Fruit fly (Drosophila melanogaster) whole organism, prepupa: Measurements from ENCODE around the gene crn.

Source experiments
- Blimp-1 ChIP-seq: fragments of 200-800 bp; sonication (Bioruptor generic); optimal IDR thresholded peaks from 3 replicates; lab custom pipeline; 2017; ENCODE audit warnings: missing biosample characterization, missing genetic modification characterization, mild to moderate bottlenecking, moderate library complexity, missing genetic modification reagents
- CG11294 ChIP-seq: fragments of 200-800 bp; sonication (Bioruptor generic); IDR thresholded peaks from 2 replicates; pipeline ENCODE4 v1.3.6; 2022; ENCODE audit warnings: missing biosample characterization, missing genetic modification characterization
- CG1621 ChIP-seq: fragments of 200-800 bp; sonication (Bioruptor generic); optimal IDR thresholded peaks from 3 replicates; lab custom pipeline; 2018; ENCODE audit warnings: missing biosample characterization, mild to moderate bottlenecking, missing genetic modification characterization
- CG16779 ChIP-seq: fragments of 200-800 bp; sonication (Bioruptor generic); optimal IDR thresholded peaks from 3 replicates; lab custom pipeline; 2017; ENCODE audit warnings: missing biosample characterization, mild to moderate bottlenecking, missing genetic modification characterization
- CG3032 ChIP-seq: fragments of 200-800 bp; optimal IDR thresholded peaks from 2 replicates; lab custom pipeline; 2019; ENCODE audit warnings: missing biosample characterization, mild to moderate bottlenecking, missing genetic modification characterization, moderate library complexity
- CG34406 ChIP-seq: fragments of 200-800 bp; sonication (Bioruptor generic); optimal IDR thresholded peaks from 3 replicates; lab custom pipeline; 2016; ENCODE audit warnings: missing biosample characterization, missing genetic modification characterization
- CG3919 ChIP-seq: fragments of 200-800 bp; sonication (Bioruptor generic); optimal IDR thresholded peaks from 3 replicates; lab custom pipeline; 2016; ENCODE audit warnings: missing biosample characterization, missing genetic modification characterization
- CG4318 ChIP-seq: fragments of 200-800 bp; sonication (Bioruptor generic); optimal IDR thresholded peaks from 3 replicates; lab custom pipeline; 2017; ENCODE audit warnings: missing biosample characterization, mild to moderate bottlenecking, missing genetic modification characterization
- CG6163 ChIP-seq: fragments of 200-800 bp; sonication (Bioruptor generic); IDR thresholded peaks from 3 replicates; pipeline ENCODE4 v1.3.6; 2022; ENCODE audit warnings: missing biosample characterization, missing genetic modification characterization
- CG6276 ChIP-seq: fragments of 200-800 bp; sonication (Bioruptor generic); optimal IDR thresholded peaks from 2 replicates; lab custom pipeline; 2017; ENCODE audit warnings: missing biosample characterization, mild to moderate bottlenecking, missing genetic modification characterization
- CG6792 ChIP-seq: fragments of 200-800 bp; sonication (Bioruptor generic); optimal IDR thresholded peaks from 3 replicates; lab custom pipeline; 2016; ENCODE audit warnings: missing biosample characterization, missing genetic modification characterization
- CG6808 ChIP-seq: fragments of 200-800 bp; sonication (Bioruptor generic); optimal IDR thresholded peaks from 3 replicates; lab custom pipeline; 2017; ENCODE audit warnings: missing biosample characterization, missing genetic modification characterization, mild to moderate bottlenecking, moderate library complexity, missing genetic modification reagents
- CG6854 ChIP-seq: fragments of 200-800 bp; sonication (Bioruptor generic); optimal IDR thresholded peaks from 2 replicates; lab custom pipeline; 2017; ENCODE audit warnings: missing biosample characterization, mild to moderate bottlenecking, missing genetic modification characterization
- CG8119 ChIP-seq: fragments of 200-800 bp; sonication (Bioruptor generic); IDR thresholded peaks from 3 replicates; pipeline ENCODE4 v1.3.6; 2022; ENCODE audit warnings: missing biosample characterization, missing genetic modification characterization
- CG8632 ChIP-seq: fragments of 200-800 bp; sonication (Bioruptor generic); optimal IDR thresholded peaks from 3 replicates; lab custom pipeline; 2016; ENCODE audit warnings: missing biosample characterization, missing genetic modification characterization
- Eip78C ChIP-seq: fragments of 200-800 bp; sonication (Bioruptor generic); peaks from one replicate; lab custom pipeline; 2016; ENCODE audit warnings: missing biosample characterization, missing genetic modification characterization
- Ets21C ChIP-seq: fragments of 200-800 bp; sonication (Bioruptor generic); optimal IDR thresholded peaks from 3 replicates; lab custom pipeline; 2016; ENCODE audit warnings: missing biosample characterization, missing genetic modification characterization
- Hr38 ChIP-seq: sonication (Bioruptor generic); optimal IDR thresholded peaks from 2 replicates; lab custom pipeline; 2016; ENCODE audit warnings: missing biosample characterization, missing genetic modification characterization
- Lpt ChIP-seq: fragments of 200-800 bp; sonication (Bioruptor generic); optimal IDR thresholded peaks from 3 replicates; lab custom pipeline; 2016; ENCODE audit warnings: missing biosample characterization, missing genetic modification characterization
- Met ChIP-seq: fragments of 200-800 bp; sonication (Bioruptor generic); optimal IDR thresholded peaks from 3 replicates; lab custom pipeline; 2016; ENCODE audit warnings: missing biosample characterization, missing genetic modification characterization
- OdsH ChIP-seq: fragments of 200-800 bp; sonication (Bioruptor generic); optimal IDR thresholded peaks from 3 replicates; lab custom pipeline; 2016; ENCODE audit warnings: missing biosample characterization, missing genetic modification characterization
- Smox ChIP-seq: fragments of 200-800 bp; sonication (Bioruptor generic); optimal IDR thresholded peaks from 3 replicates; lab custom pipeline; 2016; ENCODE audit warnings: missing biosample characterization, missing genetic modification characterization
- Sox102F ChIP-seq: fragments of 200-800 bp; sonication (Bioruptor generic); optimal IDR thresholded peaks from 2 replicates; lab custom pipeline; 2016; ENCODE audit warnings: missing biosample characterization, mild to moderate bottlenecking, missing genetic modification characterization
- Sox14 ChIP-seq: fragments of 200-800 bp; sonication (Bioruptor generic); optimal IDR thresholded peaks from 3 replicates; lab custom pipeline; 2016; ENCODE audit warnings: missing biosample characterization, missing genetic modification characterization
- Sox15 ChIP-seq: fragments of 200-800 bp; sonication (Bioruptor generic); optimal IDR thresholded peaks from 3 replicates; lab custom pipeline; 2016; ENCODE audit warnings: missing biosample characterization, missing genetic modification characterization
- achi ChIP-seq: fragments of 200-800 bp; sonication (Bioruptor generic); optimal IDR thresholded peaks from 3 replicates; lab custom pipeline; 2016; ENCODE audit warnings: missing biosample characterization, missing genetic modification characterization
- cyc ChIP-seq: fragments of 200-800 bp; sonication (Bioruptor generic); optimal IDR thresholded peaks from 3 replicates; lab custom pipeline; 2016; ENCODE audit warnings: missing biosample characterization, missing genetic modification characterization
- eg ChIP-seq: fragments of 200-800 bp; sonication (Bioruptor generic); IDR thresholded peaks from 3 replicates; pipeline ENCODE4 v1.3.6; 2022; ENCODE audit warnings: missing biosample characterization, missing genetic modification characterization
- esn ChIP-seq: fragments of 200-800 bp; sonication (Bioruptor generic); optimal IDR thresholded peaks from 2 replicates; lab custom pipeline; 2016; ENCODE audit warnings: missing biosample characterization, mild to moderate bottlenecking, missing genetic modification characterization, moderate library complexity
- fd85E ChIP-seq: fragments of 200-800 bp; sonication (Bioruptor generic); optimal IDR thresholded peaks from 3 replicates; lab custom pipeline; 2016; ENCODE audit warnings: missing biosample characterization, missing genetic modification characterization
- fkh ChIP-seq: fragments of 200-800 bp; sonication (Bioruptor generic); optimal IDR thresholded peaks from 3 replicates; lab custom pipeline; 2017; ENCODE audit warnings: missing biosample characterization, mild to moderate bottlenecking, missing genetic modification characterization, moderate library complexity
- net ChIP-seq: fragments of 200-800 bp; sonication (Bioruptor generic); optimal IDR thresholded peaks from 3 replicates; lab custom pipeline; 2016; ENCODE audit warnings: missing biosample characterization, missing genetic modification characterization
- pdm3 ChIP-seq: fragments of 200-800 bp; sonication (Bioruptor generic); optimal IDR thresholded peaks from 3 replicates; lab custom pipeline; 2016; ENCODE audit warnings: missing biosample characterization, missing genetic modification characterization
- salr ChIP-seq, 2 experiments: fragments of 200-800 bp; sonication (Bioruptor generic); optimal IDR thresholded peaks; 3 replicates each; lab custom pipeline; 2016 to 2018; ENCODE audit warnings: missing biosample characterization in 2 of 2, missing genetic modification characterization in 2 of 2, mild to moderate bottlenecking in 1 of 2
- spab ChIP-seq: fragments of 200-800 bp; sonication (Bioruptor generic); optimal IDR thresholded peaks from 2 replicates; lab custom pipeline; 2017; ENCODE audit warnings: missing biosample characterization, mild to moderate bottlenecking, missing genetic modification characterization, missing genetic modification reagents
- ss ChIP-seq, 2 experiments: fragments of 200-800 bp; sonication (Bioruptor generic); optimal IDR thresholded peaks; 2 replicates in 1 of 2; 3 replicates in 1 of 2; lab custom pipeline; 2017 to 2018; ENCODE audit warnings: mild to moderate bottlenecking in 2 of 2, missing biosample characterization in 2 of 2, missing genetic modification characterization in 2 of 2, moderate library complexity in 1 of 2
- topi ChIP-seq: fragments of 200-800 bp; sonication (Bioruptor generic); optimal IDR thresholded peaks from 3 replicates; lab custom pipeline; 2016; ENCODE audit warnings: missing biosample characterization, missing genetic modification characterization
- vri ChIP-seq: fragments of 200-800 bp; sonication (Bioruptor generic); optimal IDR thresholded peaks from 3 replicates; lab custom pipeline; 2016; ENCODE audit warnings: missing biosample characterization, mild to moderate bottlenecking, missing genetic modification characterization

The crn gene

dm6 chrX:2286255-2286654, 36.5 kb upstream of the crn start:
- TF ChIP-seq Blimp-1 (GFP tag; lab: Kevin White, UChicago), result no peak
- peak; percentile 38 for TF ChIP-seq fkh (GFP tag; lab: Kevin White, UChicago)
- no peak for TF ChIP-seq Met (GFP tag; lab: Kevin White, UChicago)
- peak; percentile 52 for TF ChIP-seq Eip78C (GFP tag; lab: Kevin White, UChicago)
- TF ChIP-seq CG6808 (GFP tag; lab: Kevin White, UChicago), result no peak
- no peak for TF ChIP-seq CG16779 (tag; lab: Kevin White, UChicago)
- no peak for TF ChIP-seq OdsH (GFP tag; lab: Kevin White, UChicago)
- TF ChIP-seq CG3919 (GFP tag; lab: Kevin White, UChicago), result no peak
- TF ChIP-seq CG6792, result no peak
- TF ChIP-seq vri (GFP tag; lab: Kevin White, UChicago), result peak; percentile 19
- TF ChIP-seq CG3032, result no peak
- TF ChIP-seq ss (GFP tag; optimal IDR thresholded peaks at IDR 0.05; lab: Kevin White, UChicago), result no peak
- no peak for TF ChIP-seq Hr38 (GFP tag; lab: Kevin White, UChicago)

dm6 chrX:2283470-2283869, 33.7 kb upstream of the crn start:
- TF ChIP-seq Sox102F (GFP tag; lab: Kevin White, UChicago) (no peak), ss (GFP tag; optimal IDR thresholded peaks at IDR 0.05; lab: Kevin White, UChicago) (peak; percentile 17 to 32), CG4318 (GFP tag; lab: Kevin White, UChicago) (no peak), CG3032 (no peak), CG6854 (GFP tag; lab: Kevin White, UChicago) (peak; percentile 15), OdsH (GFP tag; lab: Kevin White, UChicago) (no peak), CG6276 (GFP tag; lab: Kevin White, UChicago) (peak; percentile 0), Blimp-1 (GFP tag; lab: Kevin White, UChicago) (peak; percentile 95), Smox (no peak), CG8119 (GFP tag; lab: Robert Waterston, UW) (peak; percentile 54; the same call in 1 of the 3 replicates), fd85E (GFP tag; lab: Kevin White, UChicago) (no peak), salr (GFP tag; optimal IDR thresholded peaks at IDR 0.05; lab: Kevin White, UChicago) (no peak), pdm3 (no peak), Hr38 (GFP tag; lab: Kevin White, UChicago) (no peak), esn (GFP tag; lab: Kevin White, UChicago) (no peak), cyc (GFP tag; lab: Kevin White, UChicago) (no peak), CG8632 (GFP tag; lab: Kevin White, UChicago) (no peak), Ets21C (GFP tag; lab: Kevin White, UChicago) (no peak), vri (GFP tag; lab: Kevin White, UChicago) (no peak), CG6792 (peak; percentile 17), CG6163 (0 out of 3 replicates have a peak, but pooled peaks have one; percentile 50), spab (GFP tag; lab: Kevin White, UChicago) (no peak), CG11294 (no peak), achi (peak; percentile 14), CG1621 (tag; lab: Kevin White, UChicago) (no peak), Sox14 (GFP tag; lab: Kevin White, UChicago) (no peak), Eip78C (GFP tag; lab: Kevin White, UChicago) (peak; percentile 10), CG3919 (GFP tag; lab: Kevin White, UChicago) (peak; percentile 1), topi (GFP tag; lab: Kevin White, UChicago) (no peak), net (no peak), CG34406 (GFP tag; lab: Kevin White, UChicago) (peak; percentile 15), eg (GFP tag; lab: Robert Waterston, UW) (0 out of 3 replicates have a peak, but pooled peaks have one; percentile 26), Sox15 (GFP tag; lab: Kevin White, UChicago) (no peak), Lpt (GFP tag; lab: Kevin White, UChicago) (peak; percentile 29)
